Worm (Caenorhabditis elegans): ENCODE results near the gene ZK370.4.

The ZK370.4 gene

ce11 chrIII:8737391-8737790 lies 6.2 kb upstream of the ZK370.4 start:
- TF ChIP-seq scrt-1 (GFP tag; IDR thresholded peaks at IDR 0.05) (no peak), flt-1 (GFP tag; IDR thresholded peaks at IDR 0.05) (no peak), F13C5.2 (tag; optimal IDR thresholded peaks at IDR 0.05) (no peak), ceh-36 (tag; optimal IDR thresholded peaks at IDR 0.05) (no peak)

- TF ChIP-seq B0310.2 (tag; optimal IDR thresholded peaks at IDR 0.05) (no peak), tbx-37 (GFP tag; conservative IDR thresholded peaks at IDR 0.05) (no peak), hmbx-1 (tag; optimal IDR thresholded peaks at IDR 0.05) (no peak), hnd-1 (tag; optimal IDR thresholded peaks at IDR 0.05) (no peak), hmg-4 (GFP tag; optimal IDR thresholded peaks at IDR 0.05) (no peak), scrt-1 (GFP tag; IDR thresholded peaks at IDR 0.05) (no peak), flt-1 (GFP tag; IDR thresholded peaks at IDR 0.05) (no peak)
Measured at ce11 chrIII:8734327-8734885, 3.2 kb upstream of the ZK370.4 start.

- TF ChIP-seq pes-1 (GFP tag; IDR thresholded peaks at IDR 0.05) (no peak), B0310.2 (tag; optimal IDR thresholded peaks at IDR 0.05) (no peak), tbx-11 (GFP tag; IDR thresholded peaks at IDR 0.05) (no peak), ceh-13 (GFP tag; optimal IDR thresholded peaks at IDR 0.05) (no peak), sea-1 (GFP tag; conservative IDR thresholded peaks at IDR 0.05) (no peak), ama-1 (optimal IDR thresholded peaks at IDR 0.05) (no peak), scrt-1 (GFP tag; IDR thresholded peaks at IDR 0.05) (no peak), ceh-36 (tag; optimal IDR thresholded peaks at IDR 0.05) (no peak), aly-1 (tag; optimal IDR thresholded peaks at IDR 0.05) (no peak), flt-1 (GFP tag; IDR thresholded peaks at IDR 0.05) (no peak), tra-4 (tag; optimal IDR thresholded peaks at IDR 0.05) (no peak)
Measured at ce11 chrIII:8733667-8734066, 2.5 kb upstream of the ZK370.4 start.

- TF ChIP-seq hnd-1 (tag; optimal IDR thresholded peaks at IDR 0.05) (no peak), B0310.2 (tag; optimal IDR thresholded peaks at IDR 0.05) (no peak), ets-7 (tag; optimal IDR thresholded peaks at IDR 0.05) (no peak), scrt-1 (GFP tag; IDR thresholded peaks at IDR 0.05) (no peak), pes-1 (GFP tag; IDR thresholded peaks at IDR 0.05) (no peak), tbx-37 (GFP tag; conservative IDR thresholded peaks at IDR 0.05) (no peak), ceh-36 (tag; optimal IDR thresholded peaks at IDR 0.05) (no peak), flt-1 (GFP tag; IDR thresholded peaks at IDR 0.05) (no peak), tra-4 (tag; optimal IDR thresholded peaks at IDR 0.05) (no peak), F13C5.2 (tag; optimal IDR thresholded peaks at IDR 0.05) (no peak), sea-1 (GFP tag; conservative IDR thresholded peaks at IDR 0.05) (no peak), aly-1 (tag; optimal IDR thresholded peaks at IDR 0.05) (no peak), tbx-11 (GFP tag; IDR thresholded peaks at IDR 0.05) (no peak), ceh-13 (GFP tag; optimal IDR thresholded peaks at IDR 0.05) (no peak), ama-1 (optimal IDR thresholded peaks at IDR 0.05) (no peak), hmbx-1 (tag; optimal IDR thresholded peaks at IDR 0.05) (no peak), hmg-4 (GFP tag; optimal IDR thresholded peaks at IDR 0.05) (no peak)
Measured at ce11 chrIII:8733237-8733636, 2.0 kb upstream of the ZK370.4 start.

ce11 chrIII:8731973-8732372 lies 763 bp upstream of the ZK370.4 start:
- TF ChIP-seq tbx-37 (GFP tag; conservative IDR thresholded peaks at IDR 0.05) (no peak), hmg-4 (GFP tag; optimal IDR thresholded peaks at IDR 0.05) (no peak), pes-1 (GFP tag; IDR thresholded peaks at IDR 0.05) (no peak), hmbx-1 (tag; optimal IDR thresholded peaks at IDR 0.05) (no peak), aly-1 (tag; optimal IDR thresholded peaks at IDR 0.05) (no peak), scrt-1 (GFP tag; IDR thresholded peaks at IDR 0.05) (no peak), tra-4 (tag; optimal IDR thresholded peaks at IDR 0.05) (no peak), ama-1 (optimal IDR thresholded peaks at IDR 0.05) (no peak), ets-7 (tag; optimal IDR thresholded peaks at IDR 0.05) (no peak), flt-1 (GFP tag; IDR thresholded peaks at IDR 0.05) (no peak), ceh-13 (GFP tag; optimal IDR thresholded peaks at IDR 0.05) (no peak), F13C5.2 (tag; optimal IDR thresholded peaks at IDR 0.05) (no peak)

ce11 chrIII:8726019-8726894 lies 5.0 kb downstream of the ZK370.4 start:
- TF ChIP-seq flt-1 (GFP tag; IDR thresholded peaks at IDR 0.05) (no peak), ceh-13 (GFP tag; optimal IDR thresholded peaks at IDR 0.05) (no peak), hmbx-1 (tag; optimal IDR thresholded peaks at IDR 0.05) (no peak), aly-1 (tag; optimal IDR thresholded peaks at IDR 0.05) (no peak), F13C5.2 (tag; optimal IDR thresholded peaks at IDR 0.05) (no peak)

ce11 chrIII:8725224-8725623 lies 6.0 kb downstream of the ZK370.4 start:
- TF ChIP-seq hnd-1 (tag; optimal IDR thresholded peaks at IDR 0.05): no peak
- no peak for TF ChIP-seq hmbx-1 (tag; optimal IDR thresholded peaks at IDR 0.05)
- no peak for TF ChIP-seq flt-1 (GFP tag; IDR thresholded peaks at IDR 0.05)
- no peak for TF ChIP-seq sea-1 (GFP tag; conservative IDR thresholded peaks at IDR 0.05)
- TF ChIP-seq B0310.2 (tag; optimal IDR thresholded peaks at IDR 0.05): no peak
- TF ChIP-seq tra-4 (tag; optimal IDR thresholded peaks at IDR 0.05): no peak
- TF ChIP-seq tbx-37 (GFP tag; conservative IDR thresholded peaks at IDR 0.05): no peak
- TF ChIP-seq hmg-4 (GFP tag; optimal IDR thresholded peaks at IDR 0.05): no peak
- TF ChIP-seq ets-7 (tag; optimal IDR thresholded peaks at IDR 0.05): no peak
- TF ChIP-seq ceh-13 (GFP tag; optimal IDR thresholded peaks at IDR 0.05): no peak
- no peak for TF ChIP-seq ceh-36 (tag; optimal IDR thresholded peaks at IDR 0.05)
- TF ChIP-seq scrt-1 (GFP tag; IDR thresholded peaks at IDR 0.05): no peak
